Fruit fly (Drosophila melanogaster): ENCODE measurements around the gene CG7702.

CG7702 gene

dm6 chr3R:18719767-18720341 is 50.7 kb downstream of the CG7702 start (continued):
- peak; percentile 19 for TF ChIP-seq Sox15 (GFP tag; optimal IDR thresholded peaks at IDR 0.05)
- TF ChIP-seq Eip78C (GFP tag) = peak; percentile 91
- peak; percentile 39 for TF ChIP-seq CG11902 (GFP tag; optimal IDR thresholded peaks at IDR 0.05)
- peak; percentile 64 for TF ChIP-seq pdm3 (GFP tag; optimal IDR thresholded peaks at IDR 0.05)
- peak; percentile 74 for TF ChIP-seq Ets96B (tag; optimal IDR thresholded peaks at IDR 0.05)
- no peak; the same call in 1 of the 2 replicates for TF ChIP-seq CG11294 (GFP tag; IDR thresholded peaks at IDR 0.05)
- TF ChIP-seq fkh (GFP tag; optimal IDR thresholded peaks at IDR 0.05) = peak; percentile 6
- TF ChIP-seq Lpt (GFP tag; optimal IDR thresholded peaks at IDR 0.05) = no peak
- TF ChIP-seq Eip93F (GFP tag; optimal IDR thresholded peaks at IDR 0.05) = no peak
- peak; percentile 28 for TF ChIP-seq CG11762 (GFP tag; optimal IDR thresholded peaks at IDR 0.05; ENCODE audit: insufficient read depth)
- peak; percentile 19 for TF ChIP-seq CG7368 (GFP tag; optimal IDR thresholded peaks at IDR 0.05)
- TF ChIP-seq Met (GFP tag; optimal IDR thresholded peaks at IDR 0.05) = peak; percentile 76
- peak; percentile 56 for TF ChIP-seq acj6 (GFP tag; optimal IDR thresholded peaks at IDR 0.05)
- peak; percentile 12 for TF ChIP-seq CG4318 (GFP tag; optimal IDR thresholded peaks at IDR 0.05)

- no peak for TF ChIP-seq Sox14 (GFP tag; optimal IDR thresholded peaks at IDR 0.05)
- no peak for TF ChIP-seq CG6808 (GFP tag; optimal IDR thresholded peaks at IDR 0.05)
- TF ChIP-seq CG8632 (GFP tag; optimal IDR thresholded peaks at IDR 0.05) = no peak
Observed at dm6 chr3R:18721368-18721767, 52.2 kb downstream of the CG7702 start.

DNA sequence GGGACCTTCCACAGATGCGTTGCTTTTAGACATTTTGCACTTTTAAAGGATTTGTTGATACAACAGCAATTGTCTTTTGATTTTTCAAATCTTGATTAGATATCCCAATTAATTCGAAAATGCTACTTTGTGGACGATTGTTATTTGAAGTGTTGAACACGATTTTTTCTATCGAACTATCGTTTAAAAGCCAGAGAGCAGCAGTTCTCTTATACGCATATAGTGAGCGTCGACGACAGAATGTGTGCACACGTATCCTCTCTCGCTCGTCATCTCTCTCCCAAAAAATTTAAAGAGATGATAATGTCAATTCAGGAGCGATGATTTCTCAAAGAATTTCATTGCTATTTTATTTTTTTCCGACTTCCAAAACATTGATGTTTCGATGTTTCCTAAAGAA is 53.3 kb downstream of the CG7702 start, which contains the start of gene CG34283:
CG34283 (minus strand) TSS at position 101 of the 400 bp plus-strand sequence.
- TF ChIP-seq acj6 (GFP tag; optimal IDR thresholded peaks at IDR 0.05) (no peak), Met (GFP tag; optimal IDR thresholded peaks at IDR 0.05) (no peak), CG9139 (GFP tag; optimal IDR thresholded peaks at IDR 0.05) (no peak), CG1621 (tag; optimal IDR thresholded peaks at IDR 0.05) (no peak), CG4318 (GFP tag; optimal IDR thresholded peaks at IDR 0.05) (no peak)
